Worm (Caenorhabditis elegans) whole organism, L1 larva: ENCODE results near the gene npr-5.

Source experiments
- ceh-82 ChIP-seq, 3 experiments: fragments of 150-350 bp in 1 of 3; sonication (generic microtip) in 2 of 3; optimal IDR thresholded peaks; 2 replicates each; lab custom pipeline; 2014 to 2017; ENCODE audit warnings: missing biosample characterization in 3 of 3, missing genetic modification characterization in 3 of 3
- ets-5 ChIP-seq: fragments of 200-800 bp; sonication (Bioruptor generic); IDR thresholded peaks from 2 replicates; pipeline ENCODE4 v1.3.6; 2022; ENCODE audit warnings: missing genetic modification characterization, missing compliant biosample characterization
- unc-62 ChIP-seq: fragments of 150-350 bp; optimal IDR thresholded peaks from 2 replicates; lab custom pipeline; 2014; ENCODE audit warnings: missing biosample characterization, missing genetic modification reagents, missing genetic modification characterization
- ztf-4 ChIP-seq: fragments of 150-350 bp; optimal IDR thresholded peaks from 2 replicates; lab custom pipeline; 2014; ENCODE audit warnings: missing biosample characterization, missing genetic modification characterization

DNA sequence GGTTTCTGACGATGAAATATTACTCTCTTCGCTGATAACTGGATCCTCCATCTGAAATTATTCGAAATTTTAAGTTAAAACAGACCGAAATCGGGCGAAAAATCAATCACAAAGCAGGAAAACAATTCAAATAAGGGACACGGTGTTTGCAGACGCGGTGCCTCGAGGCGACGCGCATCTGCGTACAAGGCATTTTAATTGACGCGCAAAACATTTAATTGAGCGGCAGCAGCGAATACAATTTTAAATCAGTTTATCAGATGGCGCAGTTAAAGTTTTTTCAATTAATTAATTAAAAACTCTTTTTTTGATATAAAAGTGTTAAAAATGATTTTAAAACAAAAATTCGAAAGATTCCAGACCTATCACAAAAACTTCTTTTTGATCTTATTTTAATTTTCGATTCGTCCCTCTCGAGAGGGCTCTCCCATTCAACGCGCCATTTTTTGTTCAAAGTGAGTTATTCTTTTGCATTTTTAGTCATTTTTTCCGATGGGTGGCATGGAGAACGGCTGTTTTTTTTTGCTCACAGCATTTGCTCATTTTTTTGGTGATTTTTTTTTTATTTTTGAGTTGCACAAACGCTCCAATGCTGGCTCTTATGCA is 30.1 kb upstream of the npr-5 start, which contains the start of gene phf-10:
- TF ChIP-seq ztf-4 (tag; lab: Kevin White, UChicago), result no peak
- TF ChIP-seq unc-62 (GFP tag; lab: Kevin White, UChicago), result no peak
- TF ChIP-seq ets-5 (GFP tag; lab: Robert Waterston, UW), result no peak
- TF ChIP-seq ceh-82 (tag; optimal IDR thresholded peaks at IDR 0.05; lab: Kevin White, UChicago), result peak in 1 of 3 experiments; percentile 6
